Worm (Caenorhabditis elegans) whole organism, late embryonic: ENCODE measurements around the gene scl-11.

Source experiments
- C08G9.2 ChIP-seq: sonication (generic microtip); optimal IDR thresholded peaks from 2 replicates; lab custom pipeline; 2016; ENCODE audit warnings: mild to moderate bottlenecking, missing genetic modification characterization, moderate library complexity, missing compliant biosample characterization
- ahr-1 ChIP-seq: sonication (generic microtip); optimal IDR thresholded peaks from 2 replicates; lab custom pipeline; 2016; ENCODE audit warnings: missing genetic modification characterization, missing compliant biosample characterization
- ama-1 ChIP-seq: fragments of 150-350 bp; optimal IDR thresholded peaks from 2 replicates; lab custom pipeline; 2014
- ceh-22 ChIP-seq: sonication (generic microtip); optimal IDR thresholded peaks from 2 replicates; lab custom pipeline; 2017; ENCODE audit warnings: missing biosample characterization, missing genetic modification characterization
- ceh-45 ChIP-seq: fragments of 200-800 bp; sonication (Bioruptor generic); IDR thresholded peaks from 2 replicates; pipeline ENCODE4 v1.3.6; 2022; ENCODE audit warnings: missing genetic modification reagents, missing genetic modification characterization, missing compliant biosample characterization
- che-1 ChIP-seq: sonication (generic microtip); optimal IDR thresholded peaks from 2 replicates; lab custom pipeline; 2016; ENCODE audit warnings: mild to moderate bottlenecking, missing genetic modification characterization, missing compliant biosample characterization
- fkh-10 ChIP-seq: fragments of 150-350 bp; optimal IDR thresholded peaks from 2 replicates; lab custom pipeline; 2014; ENCODE audit warnings: missing biosample characterization, missing genetic modification reagents, missing genetic modification characterization
- hlh-8 ChIP-seq: sonication (generic microtip); optimal IDR thresholded peaks from 2 replicates; lab custom pipeline; 2016; ENCODE audit warnings: missing genotype, missing genetic modification characterization, missing compliant biosample characterization
- pag-3 ChIP-seq: sonication (generic microtip); optimal IDR thresholded peaks from 2 replicates; lab custom pipeline; 2016; ENCODE audit warnings: missing compliant biosample characterization, missing genetic modification characterization, borderline replicate concordance
- pqm-1 ChIP-seq: sonication (generic microtip); optimal IDR thresholded peaks from 2 replicates; lab custom pipeline; 2016; ENCODE audit warnings: missing genetic modification characterization, missing compliant biosample characterization
- pros-1 ChIP-seq: fragments of 150-350 bp; optimal IDR thresholded peaks from 2 replicates; lab custom pipeline; 2014; ENCODE audit warnings: missing biosample characterization, missing genetic modification reagents, missing genetic modification characterization
- ref-2 ChIP-seq: sonication (generic microtip); optimal IDR thresholded peaks from 2 replicates; lab custom pipeline; 2016; ENCODE audit warnings: missing genetic modification characterization, missing compliant biosample characterization
- sdc-2 ChIP-seq: sonication (generic microtip); optimal IDR thresholded peaks from 2 replicates; lab custom pipeline; 2016; ENCODE audit warnings: missing genotype, missing genetic modification characterization, missing compliant biosample characterization

- no peak for TF ChIP-seq pros-1
- TF ChIP-seq ceh-22 (tag; lab: Kevin White, UChicago): no peak
- no peak for TF ChIP-seq ama-1 (lab: Kevin White, UChicago)
- no peak for TF ChIP-seq pag-3
- TF ChIP-seq C08G9.2 (tag; lab: Kevin White, UChicago): no peak
- TF ChIP-seq ceh-45 (GFP tag; lab: Robert Waterston, UW): no peak
- TF ChIP-seq fkh-10 (GFP tag; lab: Kevin White, UChicago): no peak
- TF ChIP-seq pqm-1 (tag; lab: Kevin White, UChicago): no peak
- no peak for TF ChIP-seq sdc-2
- no peak for TF ChIP-seq ref-2
- no peak for TF ChIP-seq hlh-8 (tag; lab: Kevin White, UChicago)
- no peak for TF ChIP-seq ahr-1 (tag; lab: Kevin White, UChicago)
- no peak for TF ChIP-seq che-1
These were observed 6.2 kb downstream of the scl-11 start, which contains the start of gene scl-2 for ce11 chrIV:13057418-13057817.
